Worm (Caenorhabditis elegans) whole organism, L4 larva: ENCODE measurements around the gene ergo-1.
A peak's percentile ranks its signal among the peaks of the same experiment; 100 is the strongest.

Source experiments
- F10B5.3 ChIP-seq: sonication (generic microtip); optimal IDR thresholded peaks from 2 replicates; lab custom pipeline; 2016; ENCODE audit warnings: mild to moderate bottlenecking, missing genetic modification characterization, missing compliant biosample characterization
- F37D6.2 ChIP-seq: sonication (generic microtip); optimal IDR thresholded peaks from 2 replicates; lab custom pipeline; 2016; ENCODE audit warnings: mild to moderate bottlenecking, missing genetic modification characterization, missing compliant biosample characterization
- T20F7.1 ChIP-seq: fragments of 200-800 bp; sonication (Bioruptor generic); optimal IDR thresholded peaks from 2 replicates; lab custom pipeline; 2018; ENCODE audit warnings: mild to moderate bottlenecking, missing genetic modification characterization, missing compliant biosample characterization
- T26A8.4 ChIP-seq: fragments of 200-800 bp; sonication (Bioruptor generic); IDR thresholded peaks from 2 replicates; pipeline ENCODE4 v1.3.6; 2022; ENCODE audit warnings: missing genetic modification characterization, missing compliant biosample characterization
- Y48G9A.11 ChIP-seq: fragments of 200-800 bp; sonication (Bioruptor generic); IDR thresholded peaks from 2 replicates; pipeline ENCODE4 v1.3.6; 2022; ENCODE audit warnings: missing genetic modification reagents, missing genetic modification characterization, missing compliant biosample characterization
- aha-1 ChIP-seq: fragments of 150-350 bp; peaks from one replicate; lab custom pipeline; 2014; ENCODE audit warnings: missing biosample characterization, missing genetic modification characterization
- aly-2 ChIP-seq: sonication (generic microtip); optimal IDR thresholded peaks from 2 replicates; lab custom pipeline; 2018; ENCODE audit warnings: missing biosample characterization, missing genetic modification characterization
- ceh-28 ChIP-seq: fragments of 150-350 bp; optimal IDR thresholded peaks from 2 replicates; lab custom pipeline; 2014; ENCODE audit warnings: missing biosample characterization, missing genetic modification reagents, missing genetic modification characterization
- ceh-32 ChIP-seq: sonication (generic microtip); optimal IDR thresholded peaks from 2 replicates; lab custom pipeline; 2016; ENCODE audit warnings: mild to moderate bottlenecking, missing genetic modification characterization, missing compliant biosample characterization; ENCODE audit not compliant: poor library complexity
- ceh-44 ChIP-seq: fragments of 200-800 bp; sonication (Bioruptor generic); IDR thresholded peaks from 2 replicates; pipeline ENCODE4 v1.3.6; 2022; ENCODE audit warnings: missing genetic modification reagents, missing genetic modification characterization, missing compliant biosample characterization
- daf-16 ChIP-seq, 3 experiments: sonication (generic microtip); optimal IDR thresholded peaks; 2 replicates each; lab custom pipeline; 2016 to 2017; ENCODE audit warnings: missing genetic modification characterization in 3 of 3, missing genetic modification reagents in 3 of 3, mild to moderate bottlenecking in 2 of 3, missing compliant biosample characterization in 2 of 3, missing biosample characterization in 1 of 3, moderate library complexity in 1 of 3
- dmd-6 ChIP-seq: fragments of 200-800 bp; sonication (Bioruptor generic); IDR thresholded peaks from 2 replicates; pipeline ENCODE4 v1.3.6; 2022; ENCODE audit warnings: missing genetic modification reagents, missing genetic modification characterization, missing compliant biosample characterization
- dmd-9 ChIP-seq: fragments of 200-800 bp; sonication (Bioruptor generic); IDR thresholded peaks from 2 replicates; pipeline ENCODE4 v1.3.6; 2022; ENCODE audit warnings: missing genetic modification reagents, missing genetic modification characterization, missing compliant biosample characterization
- dpl-1 ChIP-seq: fragments of 150-350 bp; optimal IDR thresholded peaks from 2 replicates; lab custom pipeline; 2014; ENCODE audit warnings: missing biosample characterization, missing genetic modification reagents, missing genetic modification characterization
- dve-1 ChIP-seq: sonication (generic microtip); optimal IDR thresholded peaks from 2 replicates; lab custom pipeline; 2017; ENCODE audit warnings: antibody characterized with exemption, mild to moderate bottlenecking, missing genetic modification characterization, missing compliant biosample characterization; ENCODE audit not compliant: insufficient read depth
- egl-43 ChIP-seq: fragments of 200-800 bp; sonication (Bioruptor generic); IDR thresholded peaks from 2 replicates; pipeline ENCODE4 v1.3.6; 2022; ENCODE audit warnings: missing genetic modification reagents, missing genetic modification characterization, missing compliant biosample characterization
- fkh-10 ChIP-seq: fragments of 150-350 bp; optimal IDR thresholded peaks from 2 replicates; lab custom pipeline; 2014; ENCODE audit warnings: missing biosample characterization, missing genetic modification reagents, missing genetic modification characterization
- gei-8 ChIP-seq: fragments of 200-800 bp; sonication (Bioruptor generic); optimal IDR thresholded peaks from 2 replicates; lab custom pipeline; 2018; ENCODE audit warnings: mild to moderate bottlenecking, missing genetic modification characterization, missing compliant biosample characterization
- hif-1 ChIP-seq, 2 experiments: sonication (generic microtip); optimal IDR thresholded peaks; 2 replicates each; lab custom pipeline; 2016 to 2017; ENCODE audit warnings: missing compliant biosample characterization in 2 of 2, missing genetic modification characterization in 2 of 2, missing genetic modification reagents in 2 of 2, missing genotype in 2 of 2, mild to moderate bottlenecking in 1 of 2
- hlh-11 ChIP-seq: fragments of 200-800 bp; sonication (Bioruptor generic); optimal IDR thresholded peaks from 2 replicates; lab custom pipeline; 2018; ENCODE audit warnings: mild to moderate bottlenecking, missing genetic modification characterization, missing compliant biosample characterization
- hlh-30 ChIP-seq: sonication (generic microtip); optimal IDR thresholded peaks from 2 replicates; lab custom pipeline; 2017; ENCODE audit warnings: antibody characterized with exemption, mild to moderate bottlenecking, missing genetic modification characterization, missing compliant biosample characterization; ENCODE audit not compliant: insufficient read depth
- hmg-1.1 ChIP-seq: fragments of 200-800 bp; sonication (Bioruptor generic); IDR thresholded peaks from 2 replicates; pipeline ENCODE4 v1.3.6; 2022; ENCODE audit warnings: missing genetic modification reagents, missing genetic modification characterization, missing compliant biosample characterization
- lin-13 ChIP-seq: fragments of 150-350 bp; optimal IDR thresholded peaks from 2 replicates; lab custom pipeline; 2014; ENCODE audit warnings: missing biosample characterization, missing genetic modification reagents, missing genetic modification characterization
- lin-39 ChIP-seq: fragments of 150-350 bp; optimal IDR thresholded peaks from 2 replicates; lab custom pipeline; 2014; ENCODE audit warnings: missing biosample characterization, missing genetic modification reagents, missing genetic modification characterization
- lir-3 ChIP-seq: sonication (generic microtip); optimal IDR thresholded peaks from 2 replicates; lab custom pipeline; 2016; ENCODE audit warnings: mild to moderate bottlenecking, missing genetic modification characterization, missing compliant biosample characterization
- lsy-2 ChIP-seq, 2 experiments: fragments of 150-350 bp in 1 of 2; sonication (generic microtip) in 1 of 2; optimal IDR thresholded peaks; 2 replicates each; lab custom pipeline; 2014 to 2017; ENCODE audit warnings: missing biosample characterization in 2 of 2, missing genetic modification characterization in 2 of 2
- madf-9 ChIP-seq: fragments of 200-800 bp; sonication (Bioruptor generic); conservative IDR thresholded peaks from 2 replicates; pipeline ENCODE4 v1.3.6; 2022; ENCODE audit warnings: missing genetic modification reagents, missing genetic modification characterization, missing compliant biosample characterization
- mep-1 ChIP-seq: fragments of 150-350 bp; sonication (generic microtip); optimal IDR thresholded peaks from 3 replicates; lab custom pipeline; 2014; ENCODE audit warnings: missing biosample characterization, missing genetic modification characterization
- mxl-3 ChIP-seq: fragments of 200-800 bp; sonication (Bioruptor generic); optimal IDR thresholded peaks from 2 replicates; lab custom pipeline; 2018; ENCODE audit warnings: mild to moderate bottlenecking, missing genetic modification characterization, missing compliant biosample characterization
- nhr-102 ChIP-seq: sonication (generic microtip); optimal IDR thresholded peaks from 2 replicates; lab custom pipeline; 2016; ENCODE audit warnings: mild to moderate bottlenecking, missing genetic modification characterization, moderate library complexity, missing compliant biosample characterization
- nhr-11 ChIP-seq: fragments of 150-350 bp; optimal IDR thresholded peaks from 2 replicates; lab custom pipeline; 2014; ENCODE audit warnings: missing biosample characterization, missing genetic modification characterization
- nhr-237 ChIP-seq: sonication (generic microtip); optimal IDR thresholded peaks from 2 replicates; lab custom pipeline; 2017; ENCODE audit warnings: missing biosample characterization, missing genetic modification characterization
- nhr-25 ChIP-seq: sonication (generic microtip); optimal IDR thresholded peaks from 2 replicates; lab custom pipeline; 2017; ENCODE audit warnings: missing genetic modification characterization, mild to moderate bottlenecking, missing compliant biosample characterization, antibody characterized with exemption, moderate library complexity, borderline replicate concordance; ENCODE audit not compliant: insufficient read depth
- nhr-28 ChIP-seq: fragments of 150-350 bp; optimal IDR thresholded peaks from 2 replicates; lab custom pipeline; 2014; ENCODE audit warnings: missing biosample characterization, missing genetic modification characterization
- nhr-48 ChIP-seq: sonication (generic microtip); optimal IDR thresholded peaks from 2 replicates; lab custom pipeline; 2016; ENCODE audit warnings: mild to moderate bottlenecking, missing genetic modification characterization, missing compliant biosample characterization
- nhr-6 ChIP-seq: fragments of 150-350 bp; optimal IDR thresholded peaks from 2 replicates; lab custom pipeline; 2014; ENCODE audit warnings: missing biosample characterization, missing genetic modification characterization
- nhr-76 ChIP-seq: fragments of 150-350 bp; optimal IDR thresholded peaks from 2 replicates; lab custom pipeline; 2014; ENCODE audit warnings: missing biosample characterization, missing genetic modification characterization
- nhr-77 ChIP-seq: fragments of 150-350 bp; optimal IDR thresholded peaks from 2 replicates; lab custom pipeline; 2014; ENCODE audit warnings: missing biosample characterization, missing genetic modification characterization
- pha-4 ChIP-seq, 2 experiments: fragments of 150-350 bp in 1 of 2; fragments of 200-800 bp in 1 of 2; sonication (Bioruptor generic) in 1 of 2; IDR thresholded peaks in 1 of 2; optimal IDR thresholded peaks in 1 of 2; 2 replicates each; pipeline versions ENCODE4 v1.3.6 to Lab custom; 2014 to 2022; ENCODE audit warnings: missing genetic modification characterization in 2 of 2, missing genetic modification reagents in 2 of 2, missing biosample characterization in 1 of 2, missing compliant biosample characterization in 1 of 2
- rbr-2 ChIP-seq: sonication (generic microtip); optimal IDR thresholded peaks from 2 replicates; lab custom pipeline; 2016; ENCODE audit warnings: missing genotype, missing genetic modification characterization, missing compliant biosample characterization
- skn-1 ChIP-seq: fragments of 150-350 bp; optimal IDR thresholded peaks from 2 replicates; lab custom pipeline; 2014; ENCODE audit warnings: missing biosample characterization, missing genetic modification characterization
- snpc-1.2 ChIP-seq: fragments of 200-800 bp; sonication (Bioruptor generic); IDR thresholded peaks from 2 replicates; pipeline ENCODE4 v1.3.6; 2022; ENCODE audit warnings: missing genetic modification reagents, missing genetic modification characterization, missing compliant biosample characterization
- spr-3 ChIP-seq: fragments of 200-800 bp; sonication (Bioruptor generic); optimal IDR thresholded peaks from 2 replicates; lab custom pipeline; 2018; ENCODE audit warnings: mild to moderate bottlenecking, missing genetic modification characterization, missing compliant biosample characterization
- tra-1 ChIP-seq: fragments of 200-800 bp; sonication (Bioruptor generic); IDR thresholded peaks from 2 replicates; pipeline ENCODE4 v1.3.6; 2022; ENCODE audit warnings: missing genetic modification reagents, missing genetic modification characterization, missing compliant biosample characterization
- unc-130 ChIP-seq: sonication (generic microtip); optimal IDR thresholded peaks from 2 replicates; lab custom pipeline; 2016; ENCODE audit warnings: missing genetic modification reagents, missing genetic modification characterization, missing compliant biosample characterization
- unc-39 ChIP-seq: sonication (generic microtip); optimal IDR thresholded peaks from 2 replicates; lab custom pipeline; 2017; ENCODE audit warnings: missing biosample characterization, missing genetic modification characterization
- unc-62 ChIP-seq, 3 experiments: fragments of 150-350 bp in 1 of 3; sonication (generic microtip); optimal IDR thresholded peaks in 2 of 3; peaks in 1 of 3; 1 replicate in 1 of 3; 2 replicates in 2 of 3; lab custom pipeline; 2014 to 2017; ENCODE audit warnings: missing biosample characterization in 3 of 3, missing genetic modification characterization in 3 of 3, missing genetic modification reagents in 3 of 3, missing genotype in 1 of 3
- vab-7 ChIP-seq: fragments of 200-800 bp; sonication (Bioruptor generic); IDR thresholded peaks from 2 replicates; pipeline ENCODE4 v1.3.6; 2022; ENCODE audit warnings: missing genetic modification reagents, missing genetic modification characterization, missing compliant biosample characterization
- ztf-7 ChIP-seq: fragments of 150-350 bp; optimal IDR thresholded peaks from 2 replicates; lab custom pipeline; 2014; ENCODE audit warnings: missing biosample characterization, missing genetic modification characterization

ergo-1 gene

DNA sequence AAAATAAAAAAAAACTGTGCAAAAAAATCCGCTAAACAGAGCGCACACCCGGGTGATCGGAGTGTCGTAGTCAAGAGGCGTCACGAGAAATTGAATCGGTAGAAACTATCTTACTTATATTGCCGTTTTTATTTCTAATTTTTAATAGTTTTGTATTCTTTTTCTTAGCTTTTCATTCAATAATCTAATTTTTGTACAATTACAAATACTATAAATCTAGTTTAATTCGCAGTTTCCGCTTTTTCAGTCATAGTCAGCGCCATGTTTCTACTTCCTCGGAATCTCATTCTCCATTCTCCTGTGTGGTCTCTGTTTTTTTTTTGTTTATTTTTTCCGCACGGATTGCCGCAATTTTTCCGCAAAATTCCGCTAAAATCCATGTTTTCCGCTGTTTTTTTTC is 4.8 kb upstream of the ergo-1 start:
- peak; percentile 4 for TF ChIP-seq mxl-3 (GFP tag; lab: Kevin White, UChicago)
- TF ChIP-seq gei-8 (GFP tag; lab: Kevin White, UChicago) = no peak
- TF ChIP-seq daf-16 (GFP tag; optimal IDR thresholded peaks at IDR 0.05; lab: Kevin White, UChicago) = no peak
- TF ChIP-seq daf-16 (tag; optimal IDR thresholded peaks at IDR 0.05; lab: Kevin White, UChicago) = peak; percentile 34
- TF ChIP-seq hlh-11 (tag; lab: Kevin White, UChicago) = peak; percentile 40
- TF ChIP-seq dmd-9 = 0 out of 2 replicates have a peak, but pooled peaks have one; percentile 16
- peak; percentile 86 for TF ChIP-seq unc-130 (GFP tag; lab: Kevin White, UChicago)
- peak; percentile 16 for TF ChIP-seq ztf-7 (tag; lab: Kevin White, UChicago)
- TF ChIP-seq nhr-48 (tag; lab: Kevin White, UChicago) = no peak
- TF ChIP-seq aly-2 (tag; lab: Kevin White, UChicago) = no peak
- no peak for TF ChIP-seq ceh-28 (tag; lab: Kevin White, UChicago)
- TF ChIP-seq spr-3 (GFP tag; lab: Kevin White, UChicago) = no peak
- peak; percentile 36 for TF ChIP-seq lir-3 (tag; lab: Kevin White, UChicago)
- 0 out of 2 replicates have a peak, but pooled peaks have one; percentile 33 for TF ChIP-seq madf-9 (GFP tag; lab: Robert Waterston, UW)
- TF ChIP-seq nhr-102 (tag; lab: Kevin White, UChicago) = peak; percentile 20
- TF ChIP-seq lsy-2 (tag; optimal IDR thresholded peaks at IDR 0.05; lab: Kevin White, UChicago) = peak in 1 of 2 experiments; percentile 71
- TF ChIP-seq egl-43 (GFP tag; lab: Robert Waterston, UW) = no peak
- no peak for TF ChIP-seq unc-39 (tag; lab: Kevin White, UChicago)
- TF ChIP-seq skn-1 (tag; lab: Kevin White, UChicago) = no peak
- no peak for TF ChIP-seq nhr-6 (tag; lab: Kevin White, UChicago)
- TF ChIP-seq nhr-77 (tag; lab: Kevin White, UChicago) = peak; percentile 28
- TF ChIP-seq nhr-237 (tag; lab: Kevin White, UChicago) = no peak
- TF ChIP-seq hlh-30 (tag; lab: Kevin White, UChicago) = peak; percentile 39
- peak; percentile 79 for TF ChIP-seq hmg-1.1 (GFP tag; lab: Robert Waterston, UW)
- peak in 1 of 2 experiments; percentile 51 for TF ChIP-seq unc-62 (GFP tag; optimal IDR thresholded peaks at IDR 0.05 in 1 of 2; lab: Kevin White, UChicago)
- TF ChIP-seq unc-62 (tag; optimal IDR thresholded peaks at IDR 0.05; lab: Kevin White, UChicago) = no peak
- TF ChIP-seq snpc-1.2 (GFP tag; lab: Robert Waterston, UW) = no peak
- TF ChIP-seq rbr-2 (tag; lab: Kevin White, UChicago) = peak; percentile 54
- TF ChIP-seq nhr-11 (tag; lab: Kevin White, UChicago) = peak; percentile 17
- peak; percentile 100 for TF ChIP-seq T20F7.1 (GFP tag; lab: Kevin White, UChicago)
- TF ChIP-seq lin-39 (tag; lab: Kevin White, UChicago) = no peak
- TF ChIP-seq aha-1 (tag; lab: Kevin White, UChicago) = peak; percentile 90
- no peak for TF ChIP-seq tra-1 (GFP tag; lab: Robert Waterston, UW)
- peak; percentile 48 for TF ChIP-seq F37D6.2 (tag; lab: Kevin White, UChicago)
- TF ChIP-seq fkh-10 (GFP tag; lab: Kevin White, UChicago) = peak; percentile 26
- peak; percentile 34; the same call in 1 of the 2 replicates for TF ChIP-seq vab-7
- TF ChIP-seq dpl-1 (GFP tag; lab: Kevin White, UChicago) = peak; percentile 43
- no peak for TF ChIP-seq nhr-76 (tag; lab: Kevin White, UChicago)
- peak; percentile 93 for TF ChIP-seq ceh-44 (GFP tag; lab: Robert Waterston, UW)
- no peak for TF ChIP-seq ceh-32 (tag; lab: Kevin White, UChicago)
- 0 out of 2 replicates have a peak, but pooled peaks have one; percentile 27 for TF ChIP-seq dmd-6
- TF ChIP-seq lin-13 = no peak
- peak; percentile 9 for TF ChIP-seq nhr-28 (tag; lab: Kevin White, UChicago)
- TF ChIP-seq T26A8.4 (GFP tag; lab: Robert Waterston, UW) = no peak
- peak; percentile 65 for TF ChIP-seq mep-1 (tag; lab: Kevin White, UChicago)
- no peak for TF ChIP-seq F10B5.3 (tag; lab: Kevin White, UChicago)
- peak in 1 of 2 experiments; percentile 93 for TF ChIP-seq hif-1 (tag; optimal IDR thresholded peaks at IDR 0.05; lab: Kevin White, UChicago)
- peak; percentile 92 for TF ChIP-seq Y48G9A.11 (GFP tag; lab: Robert Waterston, UW)
- peak; percentile 41 for TF ChIP-seq dve-1 (tag; lab: Kevin White, UChicago)
- TF ChIP-seq pha-4 (GFP tag; IDR thresholded peaks at IDR 0.05; lab: Robert Waterston, UW) = no peak
- peak; percentile 1 for TF ChIP-seq pha-4 (tag; optimal IDR thresholded peaks at IDR 0.05; lab: Kevin White, UChicago)
- TF ChIP-seq nhr-25 = no peak
